Fruit fly (Drosophila melanogaster) whole organism, embryonic: Measurements from ENCODE around the gene Pex7.

Experiments
- Ada2b ChIP-seq: fragments of 200-800 bp; sonication (Bioruptor generic); IDR thresholded peaks from 2 replicates; pipeline ENCODE4 v1.3.6; 2022; ENCODE audit warnings: missing biosample characterization, missing genetic modification characterization
- Adf1 ChIP-seq: fragments of 200-800 bp; sonication (Bioruptor generic); IDR thresholded peaks from 2 replicates; pipeline ENCODE4 v1.3.6; 2022; ENCODE audit warnings: missing biosample characterization, missing genetic modification characterization
- Awh ChIP-seq: fragments of 200-800 bp; sonication (Bioruptor generic); IDR thresholded peaks from 2 replicates; pipeline ENCODE4, ENCODE4 v1.3.6; 2022; ENCODE audit warnings: missing biosample characterization, missing genetic modification characterization
- CG10209 ChIP-seq: fragments of 200-800 bp; sonication (Bioruptor generic); optimal IDR thresholded peaks from 3 replicates; lab custom pipeline; 2017; ENCODE audit warnings: missing biosample characterization, mild to moderate bottlenecking, missing genetic modification characterization, missing genetic modification reagents
- CG11085 ChIP-seq: fragments of 200-800 bp; sonication (Bioruptor generic); IDR thresholded peaks from 2 replicates; pipeline ENCODE4 v1.3.6; 2022; ENCODE audit warnings: missing biosample characterization, missing genetic modification characterization
- CG14667 ChIP-seq: fragments of 200-800 bp; sonication (Bioruptor generic); IDR thresholded peaks from 2 replicates; pipeline ENCODE4 v1.3.6; 2022; ENCODE audit warnings: missing biosample characterization, missing genetic modification characterization
- CG14860 ChIP-seq: fragments of 200-800 bp; sonication (Bioruptor generic); IDR thresholded peaks from 3 replicates; pipeline ENCODE4 v1.3.6; 2022; ENCODE audit warnings: missing biosample characterization, missing genetic modification characterization; ENCODE audit not compliant: partially characterized antibody
- CG1529 ChIP-seq: fragments of 200-800 bp; sonication (Bioruptor generic); optimal IDR thresholded peaks from 3 replicates; lab custom pipeline; 2018; ENCODE audit warnings: missing biosample characterization, missing genetic modification characterization
- CG1647 ChIP-seq: fragments of 200-800 bp; sonication (Bioruptor generic); optimal IDR thresholded peaks from 3 replicates; lab custom pipeline; 2016; ENCODE audit warnings: missing biosample characterization, missing genetic modification characterization
- CG16813 ChIP-seq: fragments of 200-800 bp; sonication (Bioruptor generic); IDR thresholded peaks from 3 replicates; pipeline ENCODE4 v1.3.6; 2022; ENCODE audit warnings: missing biosample characterization, missing genetic modification characterization; ENCODE audit not compliant: partially characterized antibody
- CG16815 ChIP-seq: fragments of 200-800 bp; sonication (Bioruptor generic); optimal IDR thresholded peaks from 3 replicates; lab custom pipeline; 2017; ENCODE audit warnings: missing biosample characterization, mild to moderate bottlenecking, missing genetic modification characterization
- CG17359 ChIP-seq: fragments of 200-800 bp; sonication (Bioruptor generic); optimal IDR thresholded peaks from 3 replicates; lab custom pipeline; 2018; ENCODE audit warnings: missing biosample characterization, mild to moderate bottlenecking, missing genetic modification characterization, moderate library complexity
- CG17361 ChIP-seq: fragments of 200-800 bp; sonication (Bioruptor generic); IDR thresholded peaks from 3 replicates; pipeline ENCODE4 v1.3.6; 2022; ENCODE audit warnings: missing biosample characterization, missing genetic modification characterization
- CG17802 ChIP-seq: fragments of 200-800 bp; sonication (Bioruptor generic); optimal IDR thresholded peaks from 2 replicates; lab custom pipeline; 2018; ENCODE audit warnings: missing biosample characterization, mild to moderate bottlenecking, missing genetic modification characterization, moderate library complexity
- CG18476 ChIP-seq: fragments of 200-800 bp; sonication (Bioruptor generic); optimal IDR thresholded peaks from 2 replicates; lab custom pipeline; 2016; ENCODE audit warnings: missing biosample characterization, mild to moderate bottlenecking, missing genetic modification characterization
- CG18619 ChIP-seq: fragments of 200-800 bp; sonication (Bioruptor generic); optimal IDR thresholded peaks from 3 replicates; lab custom pipeline; 2017; ENCODE audit warnings: missing biosample characterization, mild to moderate bottlenecking, missing genetic modification characterization
- CG2116 ChIP-seq: fragments of 200-800 bp; sonication (Bioruptor generic); optimal IDR thresholded peaks from 3 replicates; lab custom pipeline; 2018; ENCODE audit warnings: missing biosample characterization, mild to moderate bottlenecking, missing genetic modification characterization
- CG33557 ChIP-seq: fragments of 200-800 bp; sonication (Bioruptor generic); optimal IDR thresholded peaks from 2 replicates; lab custom pipeline; 2019; ENCODE audit warnings: missing biosample characterization, mild to moderate bottlenecking, missing genetic modification characterization, moderate library complexity
- CG3726 ChIP-seq: fragments of 200-800 bp; sonication (Bioruptor generic); IDR thresholded peaks from 3 replicates; pipeline ENCODE4, ENCODE4 v1.3.6; 2022; ENCODE audit warnings: missing biosample characterization, missing genetic modification characterization
- CG5180 ChIP-seq: fragments of 200-800 bp; sonication (Bioruptor generic); optimal IDR thresholded peaks from 3 replicates; lab custom pipeline; 2017; ENCODE audit warnings: missing biosample characterization, missing genetic modification characterization, mild to moderate bottlenecking, moderate library complexity, missing genetic modification reagents
- CG5245 ChIP-seq: fragments of 200-800 bp; sonication (Bioruptor generic); optimal IDR thresholded peaks from 3 replicates; lab custom pipeline; 2016; ENCODE audit warnings: missing biosample characterization, missing genetic modification characterization
- CG7556 ChIP-seq: fragments of 200-800 bp; sonication (Bioruptor generic); optimal IDR thresholded peaks from 2 replicates; lab custom pipeline; 2017; ENCODE audit warnings: missing biosample characterization, mild to moderate bottlenecking, missing genetic modification characterization
- CkIIα-i1 ChIP-seq: fragments of 200-800 bp; sonication (Bioruptor generic); IDR thresholded peaks from 2 replicates; pipeline ENCODE4 v1.3.6; 2022; ENCODE audit warnings: missing biosample characterization, missing genetic modification characterization
- D19A ChIP-seq: fragments of 200-800 bp; optimal IDR thresholded peaks from 3 replicates; lab custom pipeline; 2019; ENCODE audit warnings: missing biosample characterization, mild to moderate bottlenecking, missing genetic modification characterization, moderate library complexity
- Drgx ChIP-seq: fragments of 200-800 bp; sonication (Bioruptor generic); IDR thresholded peaks from 2 replicates; pipeline ENCODE4 v1.3.6; 2022; ENCODE audit warnings: missing biosample characterization, missing genetic modification characterization
- Gsc ChIP-seq: fragments of 200-800 bp; sonication (Bioruptor generic); IDR thresholded peaks from 2 replicates; pipeline ENCODE4 v1.3.6; 2022; ENCODE audit warnings: missing biosample characterization, missing genetic modification characterization
- Hr51 ChIP-seq, 2 experiments: fragments of 200-800 bp; sonication (Bioruptor generic); optimal IDR thresholded peaks; 2 replicates in 1 of 2; 3 replicates in 1 of 2; lab custom pipeline; 2016 to 2018; ENCODE audit warnings: missing biosample characterization in 2 of 2, missing genetic modification characterization in 2 of 2, mild to moderate bottlenecking in 1 of 2, moderate library complexity in 1 of 2
- Kr ChIP-seq: fragments of 200-800 bp; sonication (Bioruptor generic); optimal IDR thresholded peaks from 2 replicates; lab custom pipeline; 2017; ENCODE audit warnings: missing biosample characterization, mild to moderate bottlenecking, missing genetic modification characterization
- NC2α ChIP-seq: fragments of 200-800 bp; sonication (Bioruptor generic); optimal IDR thresholded peaks from 2 replicates; lab custom pipeline; 2016; ENCODE audit warnings: missing biosample characterization, missing genetic modification characterization
- PHDP ChIP-seq: fragments of 200-800 bp; sonication (Bioruptor generic); optimal IDR thresholded peaks from 3 replicates; lab custom pipeline; 2018; ENCODE audit warnings: missing biosample characterization, mild to moderate bottlenecking, missing genetic modification characterization, moderate library complexity
- Ravus ChIP-seq: fragments of 200-800 bp; sonication (Bioruptor generic); IDR thresholded peaks from 2 replicates; pipeline ENCODE4 v1.3.6; 2022; ENCODE audit warnings: missing biosample characterization, missing genetic modification characterization
- Side ChIP-seq: fragments of 200-800 bp; sonication (Bioruptor generic); optimal IDR thresholded peaks from 2 replicates; lab custom pipeline; 2016; ENCODE audit warnings: missing biosample characterization, missing genetic modification characterization
- Sox102F ChIP-seq: fragments of 200-800 bp; sonication (Bioruptor generic); optimal IDR thresholded peaks from 2 replicates; lab custom pipeline; 2018; ENCODE audit warnings: missing biosample characterization, mild to moderate bottlenecking, missing genetic modification characterization, moderate library complexity
- YL-1 ChIP-seq: fragments of 200-800 bp; sonication (Bioruptor generic); optimal IDR thresholded peaks from 3 replicates; lab custom pipeline; 2017; ENCODE audit warnings: missing biosample characterization, mild to moderate bottlenecking, missing genetic modification characterization
- bsh ChIP-seq, 2 experiments: fragments of 200-800 bp; sonication (Bioruptor generic); optimal IDR thresholded peaks; 2 replicates each; lab custom pipeline; 2017 to 2018; ENCODE audit warnings: mild to moderate bottlenecking in 2 of 2, missing biosample characterization in 2 of 2, missing genetic modification characterization in 2 of 2, moderate library complexity in 1 of 2
- cas ChIP-seq: fragments of 200-800 bp; sonication (Bioruptor generic); IDR thresholded peaks from 2 replicates; pipeline ENCODE4 v1.3.6; 2022; ENCODE audit warnings: missing biosample characterization, missing genetic modification characterization
- cato ChIP-seq: fragments of 200-800 bp; sonication (Bioruptor generic); optimal IDR thresholded peaks from 2 replicates; lab custom pipeline; 2016; ENCODE audit warnings: missing biosample characterization, missing genetic modification characterization, borderline replicate concordance
- dm ChIP-seq: fragments of 200-800 bp; sonication (Bioruptor generic); optimal IDR thresholded peaks from 3 replicates; lab custom pipeline; 2016; ENCODE audit warnings: missing biosample characterization, missing genetic modification characterization
- ems ChIP-seq: fragments of 200-800 bp; sonication (Bioruptor generic); optimal IDR thresholded peaks from 3 replicates; lab custom pipeline; 2016; ENCODE audit warnings: missing biosample characterization, missing genetic modification characterization
- kni ChIP-seq: fragments of 200-800 bp; sonication (Bioruptor generic); optimal IDR thresholded peaks from 3 replicates; lab custom pipeline; 2017; ENCODE audit warnings: mild to moderate bottlenecking, missing biosample characterization, missing genetic modification reagents, missing genetic modification characterization
- lmd ChIP-seq: fragments of 200-800 bp; sonication (Bioruptor generic); IDR thresholded peaks from 2 replicates; pipeline ENCODE4 v1.3.6; 2022; ENCODE audit warnings: missing biosample characterization, missing genetic modification characterization
- lov ChIP-seq, 2 experiments: fragments of 200-800 bp in 1 of 2; fragments of >200 bp in 1 of 2; sonication (Bioruptor generic) in 1 of 2; IDR thresholded peaks in 1 of 2; optimal IDR thresholded peaks in 1 of 2; 2 replicates in 1 of 2; 3 replicates in 1 of 2; pipeline versions ENCODE4 v1.3.6 to Lab custom; 2017 to 2022; ENCODE audit warnings: missing biosample characterization in 1 of 2, missing genetic modification characterization in 1 of 2
- maf-S ChIP-seq: fragments of 200-800 bp; sonication (Bioruptor generic); optimal IDR thresholded peaks from 2 replicates; lab custom pipeline; 2016; ENCODE audit warnings: missing biosample characterization, missing genetic modification characterization
- otp ChIP-seq: fragments of 200-800 bp; sonication (Bioruptor generic); IDR thresholded peaks from 3 replicates; pipeline ENCODE4, ENCODE4 v1.3.6; 2022; ENCODE audit warnings: missing biosample characterization, missing genetic modification characterization
- schlank ChIP-seq: fragments of 200-800 bp; sonication (Bioruptor generic); optimal IDR thresholded peaks from 2 replicates; lab custom pipeline; 2018; ENCODE audit warnings: missing biosample characterization, mild to moderate bottlenecking, missing genetic modification characterization
- sens ChIP-seq: fragments of 200-800 bp; sonication (Bioruptor generic); peaks from one replicate; lab custom pipeline; 2016; ENCODE audit warnings: missing biosample characterization, missing genetic modification characterization
- stwl ChIP-seq: fragments of 200-800 bp; sonication (Bioruptor generic); optimal IDR thresholded peaks from 3 replicates; lab custom pipeline; 2018; ENCODE audit warnings: missing biosample characterization, mild to moderate bottlenecking, missing genetic modification characterization, moderate library complexity
- unpg ChIP-seq: fragments of 200-800 bp; sonication (Bioruptor generic); optimal IDR thresholded peaks from 3 replicates; lab custom pipeline; 2018; ENCODE audit warnings: missing biosample characterization, mild to moderate bottlenecking, missing genetic modification characterization, moderate library complexity

Gene Pex7

dm6 chr3L:8600752-8601433 is 46.1 kb upstream of the Pex7 start, which contains the start of the genes Nelf-E and RpL14 (continued):
- TF ChIP-seq YL-1 (GFP tag; lab: Kevin White, UChicago), result peak; percentile 100
- peak; percentile 90 for TF ChIP-seq CG17802
- TF ChIP-seq cas (GFP tag; lab: Robert Waterston, UW), result peak; percentile 91
- TF ChIP-seq Gsc (GFP tag; lab: Robert Waterston, UW), result no peak
- peak; percentile 99 for TF ChIP-seq sens (GFP tag; lab: Kevin White, UChicago)
- TF ChIP-seq ems (GFP tag; lab: Kevin White, UChicago), result peak; percentile 95
- peak; percentile 72 for TF ChIP-seq D19A
- TF ChIP-seq maf-S (GFP tag; lab: Kevin White, UChicago), result peak; percentile 94
- peak; percentile 93 for TF ChIP-seq CG11085 (GFP tag; lab: Robert Waterston, UW)
- peak; percentile 96 for TF ChIP-seq NC2α (GFP tag; lab: Kevin White, UChicago)
- peak; percentile 89 for TF ChIP-seq CG7556
- TF ChIP-seq CG18619, result peak; percentile 96
- TF ChIP-seq otp (GFP tag; lab: Robert Waterston, UW), result peak; percentile 96
- TF ChIP-seq CG5180, result peak; percentile 82
- TF ChIP-seq CG5245 (GFP tag; lab: Kevin White, UChicago), result peak; percentile 83
- peak; percentile 76 for TF ChIP-seq CG16815
- peak; percentile 83 for TF ChIP-seq Adf1 (GFP tag; lab: Robert Waterston, UW)
- peak; percentile 91 for TF ChIP-seq CG1647
- peak; percentile 74 for TF ChIP-seq Ada2b (GFP tag; lab: Robert Waterston, UW)
- peak; percentile 12; the same call in 1 of the 3 replicates for TF ChIP-seq CG17361 (GFP tag; lab: Robert Waterston, UW)
- peak; percentile 95 for TF ChIP-seq PHDP (tag; lab: Kevin White, UChicago)
- peak; percentile 100 for TF ChIP-seq dm (GFP tag; lab: Kevin White, UChicago)
- peak; percentile 75 for TF ChIP-seq Drgx (GFP tag; lab: Robert Waterston, UW)
- peak; percentile 54 for TF ChIP-seq Ravus (GFP tag; lab: Robert Waterston, UW)
- TF ChIP-seq CG10209 (GFP tag; lab: Kevin White, UChicago), result peak; percentile 96
- TF ChIP-seq bsh (GFP tag; optimal IDR thresholded peaks at IDR 0.05; lab: Kevin White, UChicago), result peak in 1 of 2 experiments; percentile 91
- TF ChIP-seq stwl (tag; lab: Kevin White, UChicago), result peak; percentile 98
- TF ChIP-seq Sox102F (GFP tag; lab: Kevin White, UChicago), result peak; percentile 80
- TF ChIP-seq Hr51 (GFP tag; optimal IDR thresholded peaks at IDR 0.05; lab: Kevin White, UChicago), result peak; percentile 82 to 97
- TF ChIP-seq Side (GFP tag; lab: Kevin White, UChicago), result peak; percentile 97
- TF ChIP-seq CG33557 (GFP tag; lab: Kevin White, UChicago), result peak; percentile 89
- TF ChIP-seq unpg (GFP tag; lab: Kevin White, UChicago), result peak; percentile 93
- TF ChIP-seq CG2116 (GFP tag; lab: Kevin White, UChicago), result peak; percentile 100
- peak; percentile 91 for TF ChIP-seq Awh
- 0 out of 3 replicates have a peak, but pooled peaks have one; percentile 20 for TF ChIP-seq CG14860
- TF ChIP-seq lov (optimal IDR thresholded peaks at IDR 0.05; lab: Kevin White, UChicago), result no peak
- TF ChIP-seq lov (GFP tag; IDR thresholded peaks at IDR 0.05; lab: Robert Waterston, UW), result peak; percentile 97
- peak; percentile 96 for TF ChIP-seq CG17359 (tag; lab: Kevin White, UChicago)
- peak; percentile 39; the same call in 1 of the 3 replicates for TF ChIP-seq CG3726
- TF ChIP-seq lmd (GFP tag; lab: Robert Waterston, UW), result peak; percentile 87
- 0 out of 2 replicates have a peak, but pooled peaks have one; percentile 29 for TF ChIP-seq CkIIα-i1 (GFP tag; lab: Robert Waterston, UW)
- TF ChIP-seq CG18476 (GFP tag; lab: Kevin White, UChicago), result peak; percentile 87
- peak; percentile 95 for TF ChIP-seq schlank (tag; lab: Kevin White, UChicago)
- TF ChIP-seq kni (GFP tag; lab: Kevin White, UChicago), result peak; percentile 91
- peak; percentile 81 for TF ChIP-seq CG14667 (GFP tag; lab: Robert Waterston, UW)
- TF ChIP-seq cato (GFP tag; lab: Kevin White, UChicago), result peak; percentile 85
- TF ChIP-seq Kr (GFP tag; lab: Kevin White, UChicago), result peak; percentile 86
- no peak; the same call in 1 of the 3 replicates for TF ChIP-seq CG16813 (GFP tag; lab: Robert Waterston, UW)
- TF ChIP-seq CG1529 (GFP tag; lab: Kevin White, UChicago), result peak; percentile 90
